Worm (Caenorhabditis elegans): ENCODE measurements around the gene T25B2.3.

DNA sequence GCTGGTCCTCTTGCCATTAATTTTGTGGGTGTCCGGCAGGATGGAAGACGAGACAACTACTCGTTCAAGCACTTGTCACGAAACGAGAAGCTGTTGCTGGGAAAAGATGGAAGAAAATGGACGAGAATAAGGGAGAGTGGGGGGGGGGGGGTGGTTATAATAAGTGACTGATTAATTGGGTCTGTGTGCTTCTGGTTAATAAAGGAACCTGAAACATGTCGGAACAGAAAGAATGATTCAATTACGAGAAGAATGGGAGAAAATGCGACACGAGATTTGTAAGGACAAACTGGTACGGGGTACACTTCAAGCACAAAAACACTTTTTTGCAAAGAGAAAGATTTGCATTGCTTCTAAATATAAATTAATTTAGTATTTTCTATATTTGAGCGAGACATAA is 20.5 kb upstream of the T25B2.3 start:
- TF ChIP-seq klf-2 (GFP tag; conservative IDR thresholded peaks at IDR 0.05) (no peak), cog-1 (tag; optimal IDR thresholded peaks at IDR 0.05) (no peak), ztf-23 (GFP tag; IDR thresholded peaks at IDR 0.05) (no peak), med-1 (GFP tag; optimal IDR thresholded peaks at IDR 0.05; ENCODE audit: insufficient read depth) (no peak), flt-1 (GFP tag; IDR thresholded peaks at IDR 0.05) (no peak), tab-1 (GFP tag; IDR thresholded peaks at IDR 0.05) (no peak)
